Fruit fly (Drosophila melanogaster): Measurements from ENCODE around the gene aop.

dm6 chr2L:2161244-2162243 is 17.0 kb downstream of the aop start:
- TF ChIP-seq dsf (GFP tag; optimal IDR thresholded peaks at IDR 0.05; ENCODE audit: borderline replicate concordance) (no peak), GATAd (GFP tag; optimal IDR thresholded peaks at IDR 0.05) (no peak), Dfd (GFP tag; optimal IDR thresholded peaks at IDR 0.05) (no peak), Dif (GFP tag; optimal IDR thresholded peaks at IDR 0.05; ENCODE audit: partially characterized antibody) (peak; percentile 75), Mio (GFP tag; optimal IDR thresholded peaks at IDR 0.05) (no peak), usp (GFP tag; optimal IDR thresholded peaks at IDR 0.05) (no peak), Myc (optimal IDR thresholded peaks at IDR 0.05) (peak; percentile 39), ey (GFP tag; optimal IDR thresholded peaks at IDR 0.05) (peak; percentile 53), Hr78 (GFP tag; optimal IDR thresholded peaks at IDR 0.05) (no peak), CrebA (GFP tag; optimal IDR thresholded peaks at IDR 0.05; ENCODE audit: borderline replicate concordance) (no peak)
